Fruit fly (Drosophila melanogaster) whole organism, pupa: ENCODE data around the gene TfAP-2.

Source experiments
- CG10348 ChIP-seq: fragments of 200-800 bp; sonication (Bioruptor generic); IDR thresholded peaks from 2 replicates; pipeline ENCODE4 v1.3.6; 2022; ENCODE audit warnings: missing biosample characterization, missing genetic modification characterization
- CG12605 ChIP-seq: fragments of 200-800 bp; sonication (Bioruptor generic); IDR thresholded peaks from 2 replicates; pipeline ENCODE4 v1.3.6; 2022; ENCODE audit warnings: missing biosample characterization, missing genetic modification characterization
- CG13204 ChIP-seq: fragments of 200-800 bp; sonication (Bioruptor generic); optimal IDR thresholded peaks from 2 replicates; lab custom pipeline; 2018; ENCODE audit warnings: missing biosample characterization, mild to moderate bottlenecking, missing genetic modification characterization, moderate library complexity
- CG14655 ChIP-seq: fragments of 200-800 bp; sonication (Bioruptor generic); optimal IDR thresholded peaks from 3 replicates; lab custom pipeline; 2017; ENCODE audit warnings: mild to moderate bottlenecking, missing biosample characterization, missing genetic modification reagents, missing genetic modification characterization
- CG15710 ChIP-seq: fragments of 200-800 bp; sonication (Bioruptor generic); optimal IDR thresholded peaks from 2 replicates; lab custom pipeline; 2018; ENCODE audit warnings: missing biosample characterization, mild to moderate bottlenecking, missing genetic modification characterization, moderate library complexity
- CG17806 ChIP-seq: fragments of 200-800 bp; sonication (Bioruptor generic); optimal IDR thresholded peaks from 2 replicates; lab custom pipeline; 2018; ENCODE audit warnings: missing biosample characterization, mild to moderate bottlenecking, missing genetic modification characterization, moderate library complexity
- CG32121 ChIP-seq: fragments of 200-800 bp; sonication (Bioruptor generic); IDR thresholded peaks from 2 replicates; pipeline ENCODE4 v1.3.6; 2022; ENCODE audit warnings: missing biosample characterization, missing genetic modification characterization
- CG34367 ChIP-seq: fragments of 200-800 bp; sonication (Bioruptor generic); optimal IDR thresholded peaks from 2 replicates; lab custom pipeline; 2018; ENCODE audit warnings: missing biosample characterization, mild to moderate bottlenecking, missing genetic modification characterization
- CG4496 ChIP-seq: fragments of 200-800 bp; sonication (Bioruptor generic); IDR thresholded peaks from 3 replicates; pipeline ENCODE4 v1.3.6; 2022; ENCODE audit warnings: missing biosample characterization, missing genetic modification characterization
- CG8159 ChIP-seq: fragments of 200-800 bp; sonication (Bioruptor generic); optimal IDR thresholded peaks from 3 replicates; lab custom pipeline; 2018; ENCODE audit warnings: missing biosample characterization, mild to moderate bottlenecking, missing genetic modification characterization, moderate library complexity
- CG8301 ChIP-seq: fragments of 200-800 bp; sonication (Bioruptor generic); optimal IDR thresholded peaks from 2 replicates; lab custom pipeline; 2018; ENCODE audit warnings: missing biosample characterization, mild to moderate bottlenecking, missing genetic modification characterization
- CG9948 ChIP-seq: fragments of 200-800 bp; sonication (Bioruptor generic); optimal IDR thresholded peaks from 2 replicates; lab custom pipeline; 2018; ENCODE audit warnings: missing biosample characterization, mild to moderate bottlenecking, missing genetic modification characterization, moderate library complexity
- D1 ChIP-seq: fragments of 200-800 bp; sonication (Bioruptor generic); optimal IDR thresholded peaks from 2 replicates; lab custom pipeline; 2018; ENCODE audit warnings: missing biosample characterization, mild to moderate bottlenecking, missing genetic modification characterization, moderate library complexity
- EcR ChIP-seq: fragments of 200-800 bp; sonication (Bioruptor generic); optimal IDR thresholded peaks from 3 replicates; lab custom pipeline; 2019; ENCODE audit warnings: missing biosample characterization, missing genetic modification characterization, mild to moderate bottlenecking, moderate library complexity, missing genetic modification reagents
- Ets98B ChIP-seq: fragments of 200-800 bp; sonication (Bioruptor generic); IDR thresholded peaks from 2 replicates; pipeline ENCODE4 v1.3.6; 2022; ENCODE audit warnings: missing biosample characterization, missing genetic modification characterization
- Pif1A ChIP-seq: fragments of 200-800 bp; sonication (Bioruptor generic); optimal IDR thresholded peaks from 3 replicates; lab custom pipeline; 2016; ENCODE audit warnings: missing biosample characterization, missing genetic modification characterization
- Pif1B ChIP-seq: fragments of 200-800 bp; sonication (Bioruptor generic); optimal IDR thresholded peaks from 3 replicates; lab custom pipeline; 2016; ENCODE audit warnings: missing biosample characterization, missing genetic modification characterization
- Snoo ChIP-seq: fragments of 200-800 bp; sonication (Bioruptor generic); optimal IDR thresholded peaks from 3 replicates; lab custom pipeline; 2017; ENCODE audit warnings: missing biosample characterization, mild to moderate bottlenecking, missing genetic modification characterization, inconsistent platforms
- fd96Ca ChIP-seq: fragments of 200-800 bp; sonication (Bioruptor generic); IDR thresholded peaks from 3 replicates; pipeline ENCODE4 v1.3.6; 2022; ENCODE audit warnings: missing biosample characterization, missing genetic modification characterization
- gl ChIP-seq: fragments of 200-800 bp; sonication (Bioruptor generic); optimal IDR thresholded peaks from 2 replicates; lab custom pipeline; 2018; ENCODE audit warnings: missing biosample characterization, mild to moderate bottlenecking, missing genetic modification characterization
- rn ChIP-seq: fragments of 200-800 bp; sonication (Bioruptor generic); IDR thresholded peaks from 2 replicates; pipeline ENCODE4 v1.3.6; 2022; ENCODE audit warnings: missing biosample characterization, missing genetic modification characterization

TfAP-2 gene

dm6 chr3L:21568848-21569372 is 17.7 kb upstream of the TfAP-2 start, which contains the start of the genes CRIF and SMC5:
CRIF (minus strand) TSS chr3L:21568898.
SMC5 (plus strand) TSS chr3L:21569176.
- TF ChIP-seq CG17806 (tag; lab: Kevin White, UChicago) (peak; percentile 33), Ets98B (GFP tag; lab: Robert Waterston, UW) (no peak), EcR (GFP tag; lab: Kevin White, UChicago) (no peak), CG14655 (GFP tag; lab: Kevin White, UChicago) (no peak), CG32121 (GFP tag; lab: Robert Waterston, UW) (peak; percentile 22; the same call in 1 of the 2 replicates), CG12605 (GFP tag; lab: Robert Waterston, UW) (no peak), CG34367 (tag; lab: Kevin White, UChicago) (no peak), Snoo (tag; lab: Kevin White, UChicago) (no peak), Pif1A (GFP tag; lab: Kevin White, UChicago) (no peak), CG9948 (no peak), Pif1B (no peak), CG13204 (no peak), D1 (tag; lab: Kevin White, UChicago) (peak; percentile 44)

- no peak for TF ChIP-seq CG9948
- TF ChIP-seq Pif1B = no peak
- no peak for TF ChIP-seq CG4496
Observed at dm6 chr3L:21573831-21574230, 12.8 kb upstream of the TfAP-2 start, which contains the start of gene EMC10. EMC10 (plus strand) TSS chr3L:21574131.

- TF ChIP-seq CG32121 (GFP tag; lab: Robert Waterston, UW) (no peak), D1 (tag; lab: Kevin White, UChicago) (peak; percentile 55)
Observed at dm6 chr3L:21574296-21574745, 12.3 kb upstream of the TfAP-2 start.

- TF ChIP-seq CG9948 (peak; percentile 15), CG15710 (tag; lab: Kevin White, UChicago) (peak; percentile 35), Snoo (tag; lab: Kevin White, UChicago) (peak; percentile 13), fd96Ca (GFP tag; lab: Robert Waterston, UW) (no peak), Pif1B (peak; percentile 31), CG8159 (peak; percentile 50)
Observed at dm6 chr3L:21581984-21582383, 4.6 kb upstream of the TfAP-2 start.

- TF ChIP-seq CG8159 (no peak), CG4496 (no peak), CG12605 (GFP tag; lab: Robert Waterston, UW) (0 out of 2 replicates have a peak, but pooled peaks have one; percentile 24), Snoo (tag; lab: Kevin White, UChicago) (no peak), CG13204 (peak; percentile 56), CG14655 (GFP tag; lab: Kevin White, UChicago) (no peak)
Observed at dm6 chr3L:21584683-21585082, 1.9 kb upstream of the TfAP-2 start.

dm6 chr3L:21585397-21585796 is 1.2 kb upstream of the TfAP-2 start:
- no peak for TF ChIP-seq CG9948
- TF ChIP-seq CG4496 = no peak
- no peak for TF ChIP-seq CG34367 (tag; lab: Kevin White, UChicago)
- no peak for TF ChIP-seq rn (GFP tag; lab: Robert Waterston, UW)

dm6 chr3L:21591247-21591646 is 4.6 kb downstream of the TfAP-2 start:
- TF ChIP-seq CG32121 (GFP tag; lab: Robert Waterston, UW) (no peak), CG34367 (tag; lab: Kevin White, UChicago) (no peak), D1 (tag; lab: Kevin White, UChicago) (no peak), Pif1A (GFP tag; lab: Kevin White, UChicago) (no peak), fd96Ca (GFP tag; lab: Robert Waterston, UW) (no peak), CG8301 (no peak), CG17806 (tag; lab: Kevin White, UChicago) (no peak)

dm6 chr3L:21594408-21594807 is 7.8 kb downstream of the TfAP-2 start:
- TF ChIP-seq CG4496 (peak; percentile 65; the same call in 1 of the 3 replicates), D1 (tag; lab: Kevin White, UChicago) (no peak), CG10348 (GFP tag; lab: Robert Waterston, UW) (no peak), CG8159 (peak; percentile 59), CG14655 (GFP tag; lab: Kevin White, UChicago) (peak; percentile 52), CG13204 (peak; percentile 33), CG8301 (peak; percentile 30), Ets98B (GFP tag; lab: Robert Waterston, UW) (no peak), fd96Ca (GFP tag; lab: Robert Waterston, UW) (no peak), CG15710 (tag; lab: Kevin White, UChicago) (peak; percentile 52), Pif1A (GFP tag; lab: Kevin White, UChicago) (peak; percentile 40), CG17806 (tag; lab: Kevin White, UChicago) (peak; percentile 58), CG32121 (GFP tag; lab: Robert Waterston, UW) (no peak), CG9948 (peak; percentile 54), Pif1B (peak; percentile 20), gl (tag; lab: Kevin White, UChicago) (peak; percentile 32), EcR (GFP tag; lab: Kevin White, UChicago) (no peak), CG12605 (GFP tag; lab: Robert Waterston, UW) (no peak), Snoo (tag; lab: Kevin White, UChicago) (peak; percentile 35), CG34367 (tag; lab: Kevin White, UChicago) (peak; percentile 29), rn (GFP tag; lab: Robert Waterston, UW) (no peak)
- TF ChIP-seq, all 21 proteins: peak for 13
